Fruit fly (Drosophila melanogaster) whole organism, embryonic: Measurements from ENCODE around the gene kibra.

Experiments
- Atf3 ChIP-seq: fragments of 200-800 bp; sonication (Bioruptor generic); optimal IDR thresholded peaks from 3 replicates; lab custom pipeline; 2016; ENCODE audit warnings: missing biosample characterization, missing genetic modification characterization
- CG10274 ChIP-seq: fragments of 200-800 bp; sonication (Bioruptor generic); optimal IDR thresholded peaks from 3 replicates; lab custom pipeline; 2017; ENCODE audit warnings: missing biosample characterization, mild to moderate bottlenecking, missing genetic modification characterization
- CG11560 ChIP-seq: fragments of 200-800 bp; sonication (Bioruptor generic); IDR thresholded peaks from 3 replicates; pipeline ENCODE4 v1.3.6; 2022; ENCODE audit warnings: missing biosample characterization, missing genetic modification characterization
- CG11723 ChIP-seq: fragments of 200-800 bp; sonication (Bioruptor generic); optimal IDR thresholded peaks from 2 replicates; lab custom pipeline; 2017; ENCODE audit warnings: missing biosample characterization, mild to moderate bottlenecking, missing genetic modification characterization
- CG12104 ChIP-seq: fragments of 200-800 bp; sonication (Bioruptor generic); optimal IDR thresholded peaks from 3 replicates; lab custom pipeline; 2016; ENCODE audit warnings: missing biosample characterization, missing genetic modification characterization
- CG13296 ChIP-seq: fragments of 200-800 bp; sonication (Bioruptor generic); optimal IDR thresholded peaks from 3 replicates; lab custom pipeline; 2018; ENCODE audit warnings: missing biosample characterization, mild to moderate bottlenecking, missing genetic modification characterization
- CG15073 ChIP-seq: fragments of 200-800 bp; sonication (Bioruptor generic); optimal IDR thresholded peaks from 2 replicates; lab custom pipeline; 2016; ENCODE audit warnings: missing biosample characterization, missing genetic modification characterization
- CG17385 ChIP-seq: fragments of 200-800 bp; sonication (Bioruptor generic); optimal IDR thresholded peaks from 3 replicates; lab custom pipeline; 2018; ENCODE audit warnings: missing biosample characterization, mild to moderate bottlenecking, missing genetic modification characterization
- CG17612 ChIP-seq: fragments of 200-800 bp; sonication (Bioruptor generic); IDR thresholded peaks from 2 replicates; pipeline ENCODE4 v1.3.6; 2022; ENCODE audit warnings: missing biosample characterization, missing genetic modification characterization
- CG1832 ChIP-seq: fragments of 200-800 bp; sonication (Bioruptor generic); optimal IDR thresholded peaks from 2 replicates; lab custom pipeline; 2017; ENCODE audit warnings: missing biosample characterization, mild to moderate bottlenecking, missing genetic modification characterization, inconsistent platforms
- CG18619 ChIP-seq: fragments of 200-800 bp; sonication (Bioruptor generic); optimal IDR thresholded peaks from 3 replicates; lab custom pipeline; 2017; ENCODE audit warnings: missing biosample characterization, mild to moderate bottlenecking, missing genetic modification characterization
- CG31224 ChIP-seq: fragments of 200-800 bp; sonication (Bioruptor generic); IDR thresholded peaks from 2 replicates; pipeline ENCODE4 v1.3.6; 2022; ENCODE audit warnings: missing biosample characterization, missing genetic modification characterization
- CG31388 ChIP-seq: fragments of 200-800 bp; sonication (Bioruptor generic); optimal IDR thresholded peaks from 2 replicates; lab custom pipeline; 2016; ENCODE audit warnings: missing biosample characterization, missing genetic modification characterization
- CG3163 ChIP-seq: fragments of 200-800 bp; sonication (Bioruptor generic); optimal IDR thresholded peaks from 3 replicates; lab custom pipeline; 2016; ENCODE audit warnings: missing biosample characterization, missing genetic modification characterization
- CG7271 ChIP-seq: fragments of 200-800 bp; sonication (Bioruptor generic); optimal IDR thresholded peaks from 2 replicates; lab custom pipeline; 2018; ENCODE audit warnings: missing biosample characterization, mild to moderate bottlenecking, missing genetic modification characterization, moderate library complexity
- CG7786 ChIP-seq: fragments of 200-800 bp; sonication (Bioruptor generic); optimal IDR thresholded peaks from 2 replicates; lab custom pipeline; 2016; ENCODE audit warnings: missing biosample characterization, missing genetic modification characterization
- CG8388 ChIP-seq: fragments of 200-800 bp; sonication (Bioruptor generic); optimal IDR thresholded peaks from 2 replicates; lab custom pipeline; 2019; ENCODE audit warnings: missing biosample characterization, mild to moderate bottlenecking, missing genetic modification characterization, moderate library complexity
- CG9727 ChIP-seq: fragments of 200-800 bp; sonication (Bioruptor generic); optimal IDR thresholded peaks from 3 replicates; lab custom pipeline; 2017; ENCODE audit warnings: missing biosample characterization, mild to moderate bottlenecking, missing genetic modification characterization
- CG9932 ChIP-seq: fragments of 200-800 bp; sonication (Bioruptor generic); IDR thresholded peaks from 2 replicates; pipeline ENCODE4 v1.3.6; 2022; ENCODE audit warnings: missing biosample characterization, missing genetic modification characterization
- Dip3 ChIP-seq: fragments of 200-800 bp; sonication (Bioruptor generic); optimal IDR thresholded peaks from 3 replicates; lab custom pipeline; 2016; ENCODE audit warnings: missing biosample characterization, missing genetic modification characterization
- Drgx ChIP-seq: fragments of 200-800 bp; sonication (Bioruptor generic); IDR thresholded peaks from 2 replicates; pipeline ENCODE4 v1.3.6; 2022; ENCODE audit warnings: missing biosample characterization, missing genetic modification characterization
- Elba2 ChIP-seq: fragments of 200-800 bp; sonication (Bioruptor generic); optimal IDR thresholded peaks from 3 replicates; lab custom pipeline; 2016; ENCODE audit warnings: missing biosample characterization, missing genetic modification characterization
- HLH3B ChIP-seq: fragments of 200-800 bp; sonication (Bioruptor generic); IDR thresholded peaks from 2 replicates; pipeline ENCODE4 v1.3.6; 2022; ENCODE audit warnings: missing biosample characterization, missing genetic modification characterization
- HLHmδ ChIP-seq: fragments of 200-800 bp; sonication (Bioruptor generic); optimal IDR thresholded peaks from 2 replicates; lab custom pipeline; 2018; ENCODE audit warnings: missing biosample characterization, mild to moderate bottlenecking, missing genetic modification characterization, moderate library complexity
- Jarid2 ChIP-seq: fragments of 200-800 bp; sonication (Bioruptor generic); optimal IDR thresholded peaks from 3 replicates; lab custom pipeline; 2017; ENCODE audit warnings: mild to moderate bottlenecking, missing biosample characterization, missing genetic modification reagents, missing genetic modification characterization
- Mad ChIP-seq: fragments of 200-800 bp; sonication (Bioruptor generic); optimal IDR thresholded peaks from 2 replicates; lab custom pipeline; 2016; ENCODE audit warnings: missing biosample characterization, missing genetic modification characterization
- Max ChIP-seq: fragments of 200-800 bp; sonication (Bioruptor generic); optimal IDR thresholded peaks from 2 replicates; lab custom pipeline; 2016; ENCODE audit warnings: missing biosample characterization, mild to moderate bottlenecking, missing genetic modification characterization
- NC2α ChIP-seq: fragments of 200-800 bp; sonication (Bioruptor generic); optimal IDR thresholded peaks from 2 replicates; lab custom pipeline; 2016; ENCODE audit warnings: missing biosample characterization, missing genetic modification characterization
- NFAT ChIP-seq: fragments of 200-800 bp; sonication (Bioruptor generic); IDR thresholded peaks from 2 replicates; pipeline ENCODE4 v1.3.6; 2022; ENCODE audit warnings: missing biosample characterization, missing genetic modification characterization
- Stat92E ChIP-seq, 3 experiments: fragments of >200 bp in 2 of 3; fragments of 200-800 bp in 1 of 3; sonication (Bioruptor generic) in 1 of 3; optimal IDR thresholded peaks; 2 replicates each; lab custom pipeline; 2017 to 2019; ENCODE audit warnings: missing biosample characterization in 3 of 3, missing genetic modification characterization in 3 of 3, mild to moderate bottlenecking in 1 of 3, moderate library complexity in 1 of 3
- Xbp1 ChIP-seq: fragments of 200-800 bp; sonication (Bioruptor generic); optimal IDR thresholded peaks from 3 replicates; lab custom pipeline; 2016; ENCODE audit warnings: missing biosample characterization, mild to moderate bottlenecking, missing genetic modification characterization
- az2 ChIP-seq: fragments of 200-800 bp; sonication (Bioruptor generic); optimal IDR thresholded peaks from 3 replicates; lab custom pipeline; 2016; ENCODE audit warnings: missing biosample characterization, missing genetic modification characterization
- crp ChIP-seq, 2 experiments: fragments of 200-800 bp; sonication (Bioruptor generic); optimal IDR thresholded peaks; 2 replicates in 1 of 2; 3 replicates in 1 of 2; lab custom pipeline; 2017; ENCODE audit warnings: missing biosample characterization in 2 of 2, missing genetic modification characterization in 2 of 2, mild to moderate bottlenecking in 1 of 2, moderate library complexity in 1 of 2
- dan ChIP-seq: fragments of 200-800 bp; sonication (Bioruptor generic); IDR thresholded peaks from 2 replicates; pipeline ENCODE4 v1.3.6; 2022; ENCODE audit warnings: missing biosample characterization, missing genetic modification characterization
- dpn ChIP-seq, 2 experiments: fragments of 200-800 bp; sonication (Bioruptor generic); optimal IDR thresholded peaks; 3 replicates each; lab custom pipeline; 2016; ENCODE audit warnings: missing biosample characterization in 2 of 2, missing genetic modification characterization in 2 of 2
- emc ChIP-seq: fragments of 200-800 bp; sonication (Bioruptor generic); optimal IDR thresholded peaks from 2 replicates; lab custom pipeline; 2016; ENCODE audit warnings: missing biosample characterization, missing genetic modification characterization
- hb ChIP-seq: fragments of 200-800 bp; sonication (Bioruptor generic); IDR thresholded peaks from 3 replicates; pipeline ENCODE4 v1.3.6; 2022; ENCODE audit warnings: missing biosample characterization, missing genetic modification characterization; ENCODE audit not compliant: partially characterized antibody
- lbe ChIP-seq: fragments of 200-800 bp; sonication (Bioruptor generic); optimal IDR thresholded peaks from 2 replicates; lab custom pipeline; 2016; ENCODE audit warnings: missing biosample characterization, mild to moderate bottlenecking, missing genetic modification characterization
- nom ChIP-seq: fragments of 200-800 bp; sonication (Bioruptor generic); optimal IDR thresholded peaks from 2 replicates; lab custom pipeline; 2017; ENCODE audit warnings: missing biosample characterization, missing genetic modification characterization, mild to moderate bottlenecking, moderate library complexity, missing genetic modification reagents
- peb ChIP-seq: fragments of 200-800 bp; sonication (Bioruptor generic); IDR thresholded peaks from 2 replicates; pipeline ENCODE4 v1.3.6; 2022; ENCODE audit warnings: missing biosample characterization, missing genetic modification characterization
- prd ChIP-seq, 3 experiments: fragments of >200 bp in 2 of 3; fragments of 200-800 bp in 1 of 3; sonication (Bioruptor generic) in 1 of 3; optimal IDR thresholded peaks in 2 of 3; IDR thresholded peaks in 1 of 3; 2 replicates in 2 of 3; 3 replicates in 1 of 3; pipeline versions ENCODE4 v1.3.6 to Lab custom; 2017 to 2022; ENCODE audit warnings: missing biosample characterization in 1 of 3, missing genetic modification characterization in 1 of 3
- pros ChIP-seq: fragments of 200-800 bp; sonication (Bioruptor generic); optimal IDR thresholded peaks from 3 replicates; lab custom pipeline; 2019; ENCODE audit warnings: missing biosample characterization, mild to moderate bottlenecking, missing genetic modification characterization, moderate library complexity
- shn ChIP-seq: fragments of 200-800 bp; sonication (Bioruptor generic); optimal IDR thresholded peaks from 3 replicates; lab custom pipeline; 2016; ENCODE audit warnings: missing biosample characterization, missing genetic modification characterization
- trem ChIP-seq: fragments of 200-800 bp; optimal IDR thresholded peaks from 3 replicates; lab custom pipeline; 2019; ENCODE audit warnings: missing biosample characterization, mild to moderate bottlenecking, missing genetic modification characterization, moderate library complexity
- trh ChIP-seq: fragments of 200-800 bp; sonication (Bioruptor generic); optimal IDR thresholded peaks from 2 replicates; lab custom pipeline; 2016; ENCODE audit warnings: missing biosample characterization, missing genetic modification characterization
- tup ChIP-seq: fragments of 200-800 bp; sonication (Bioruptor generic); optimal IDR thresholded peaks from 2 replicates; lab custom pipeline; 2016; ENCODE audit warnings: missing biosample characterization, mild to moderate bottlenecking, missing genetic modification characterization, moderate library complexity
- vnd ChIP-seq: fragments of 200-800 bp; sonication (Bioruptor generic); IDR thresholded peaks from 3 replicates; pipeline ENCODE4 v1.3.6; 2022; ENCODE audit warnings: missing biosample characterization, missing genetic modification characterization; ENCODE audit not compliant: partially characterized antibody

kibra gene

DNA sequence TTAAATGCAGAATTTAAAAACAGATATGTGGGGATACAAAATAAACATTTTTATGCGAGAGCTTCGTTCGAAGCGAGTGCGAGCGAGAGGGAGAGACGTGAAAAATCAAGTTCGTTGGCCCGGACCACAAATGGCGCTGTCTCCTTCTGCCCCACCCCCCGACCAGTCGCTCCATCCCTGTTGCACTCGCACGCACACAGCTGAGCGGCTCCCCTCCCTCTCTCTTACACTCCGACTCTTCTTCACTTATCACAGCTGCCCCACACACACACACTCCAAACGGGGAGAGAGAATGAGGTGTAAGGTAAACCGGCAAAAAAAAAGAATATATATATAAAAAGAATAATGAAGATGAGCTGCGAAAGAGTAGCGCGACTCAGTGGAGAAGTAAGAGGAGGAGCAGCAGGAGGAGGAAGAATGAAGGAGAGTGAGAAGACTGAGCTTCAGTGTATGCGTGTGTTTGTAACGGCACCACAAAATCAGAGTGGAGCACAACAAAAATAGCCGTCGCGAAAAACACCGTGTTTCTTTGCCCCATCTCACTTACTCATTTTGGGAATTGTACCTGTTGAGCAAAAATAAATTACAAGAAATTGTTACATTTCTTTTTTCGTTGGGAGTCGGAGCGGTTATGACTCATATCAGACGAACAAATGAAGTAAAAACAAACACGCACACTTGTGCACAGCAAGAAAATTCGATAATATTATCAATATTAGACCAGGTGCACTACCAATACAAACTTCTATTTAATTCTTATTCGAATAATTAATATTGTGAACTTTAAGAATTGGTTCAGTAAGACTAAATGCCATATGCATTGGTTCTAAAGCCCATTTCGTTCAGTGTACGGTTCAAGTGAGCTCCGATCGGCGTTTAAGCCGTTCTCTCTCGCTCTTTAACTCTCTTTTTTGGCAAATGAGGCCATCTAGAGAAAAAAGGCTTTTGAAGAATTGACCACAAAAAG is 14.1 kb upstream of the kibra start (continued):
- TF ChIP-seq Jarid2 = peak; percentile 76
- peak; percentile 90 for TF ChIP-seq CG7786 (GFP tag; lab: Kevin White, UChicago)
- peak; percentile 81 for TF ChIP-seq CG13296
- peak; percentile 90 for TF ChIP-seq CG31224 (GFP tag; lab: Robert Waterston, UW)
- TF ChIP-seq tup (GFP tag; lab: Kevin White, UChicago) = peak; percentile 76
- peak; percentile 58 for TF ChIP-seq Elba2 (GFP tag; lab: Kevin White, UChicago)
- no peak; the same call in 1 of the 2 replicates for TF ChIP-seq dan (GFP tag; lab: Robert Waterston, UW)
- TF ChIP-seq NFAT (GFP tag; lab: Robert Waterston, UW) = peak; percentile 91
- TF ChIP-seq lbe (GFP tag; lab: Kevin White, UChicago) = peak; percentile 96
- TF ChIP-seq trh = peak; percentile 89
- no peak for TF ChIP-seq prd (optimal IDR thresholded peaks at IDR 0.05; lab: Kevin White, UChicago)
- TF ChIP-seq prd (GFP tag; IDR thresholded peaks at IDR 0.05; lab: Robert Waterston, UW) = peak; percentile 97
- peak; percentile 95 for TF ChIP-seq CG9727 (GFP tag; lab: Kevin White, UChicago)
- peak; percentile 97 for TF ChIP-seq Drgx
- TF ChIP-seq CG31388 (GFP tag; lab: Kevin White, UChicago) = peak; percentile 87
- TF ChIP-seq HLHmδ (GFP tag; lab: Kevin White, UChicago) = no peak
- peak; percentile 90 for TF ChIP-seq CG12104 (GFP tag; lab: Kevin White, UChicago)
- TF ChIP-seq Max (GFP tag; lab: Kevin White, UChicago) = peak; percentile 88
- TF ChIP-seq CG10274 (GFP tag; lab: Kevin White, UChicago) = peak; percentile 76
- TF ChIP-seq CG9932 (GFP tag; lab: Robert Waterston, UW) = peak; percentile 95
- TF ChIP-seq Xbp1 (GFP tag; lab: Kevin White, UChicago) = peak; percentile 95
- peak; percentile 92 for TF ChIP-seq Dip3 (GFP tag; lab: Kevin White, UChicago)
- peak; percentile 38 for TF ChIP-seq pros (GFP tag; lab: Kevin White, UChicago)
- peak; percentile 75 for TF ChIP-seq emc (GFP tag; lab: Kevin White, UChicago)
- TF ChIP-seq CG18619 (GFP tag; lab: Kevin White, UChicago) = peak; percentile 92
- peak; percentile 93 for TF ChIP-seq CG1832 (GFP tag; lab: Kevin White, UChicago)
- TF ChIP-seq HLH3B (GFP tag; lab: Robert Waterston, UW) = peak; percentile 96
- TF ChIP-seq vnd (GFP tag; lab: Robert Waterston, UW) = no peak
- peak; percentile 88 for TF ChIP-seq CG17612 (GFP tag; lab: Robert Waterston, UW)
- peak; percentile 88 for TF ChIP-seq shn
- TF ChIP-seq trem (tag; lab: Kevin White, UChicago) = peak; percentile 90
- peak; percentile 77 for TF ChIP-seq CG15073 (GFP tag; lab: Kevin White, UChicago)
- peak; percentile 92 for TF ChIP-seq Atf3 (GFP tag; lab: Kevin White, UChicago)
- TF ChIP-seq Stat92E (GFP tag; optimal IDR thresholded peaks at IDR 0.05; lab: Kevin White, UChicago) = no peak
- TF ChIP-seq az2 (GFP tag; lab: Kevin White, UChicago) = peak; percentile 95
- peak; percentile 75 for TF ChIP-seq CG7271 (tag; lab: Kevin White, UChicago)
- peak; percentile 89 for TF ChIP-seq Mad (GFP tag; lab: Kevin White, UChicago)
- TF ChIP-seq nom = peak; percentile 92
- peak; percentile 92 for TF ChIP-seq peb (GFP tag; lab: Robert Waterston, UW)
- peak; percentile 88 for TF ChIP-seq CG11723 (GFP tag; lab: Kevin White, UChicago)
- peak; percentile 85 for TF ChIP-seq NC2α (GFP tag; lab: Kevin White, UChicago)
- TF ChIP-seq CG3163 = peak; percentile 79
- peak in 1 of 2 experiments; percentile 67 for TF ChIP-seq crp (GFP tag; optimal IDR thresholded peaks at IDR 0.05; lab: Kevin White, UChicago)
- peak; percentile 94 for TF ChIP-seq CG8388 (GFP tag; lab: Kevin White, UChicago)
- TF ChIP-seq CG17385 (GFP tag; lab: Kevin White, UChicago) = peak; percentile 92
- peak; percentile 94 to 95 for TF ChIP-seq dpn (GFP tag; optimal IDR thresholded peaks at IDR 0.05; lab: Kevin White, UChicago)
- peak; percentile 85 for TF ChIP-seq CG11560 (tag; lab: Robert Waterston, UW)
- TF ChIP-seq hb (GFP tag; lab: Robert Waterston, UW) = no peak
